Fruit fly (Drosophila melanogaster): ENCODE results near the gene CG44422.

Gene CG44422

dm6 chrX:11348829-11349228, 46.2 kb upstream of the CG44422 start, which contains the start of gene CG1738:
TSS of gene CG1738 (plus strand) at chrX:11349049.
- peak; percentile 0 for TF ChIP-seq ind (GFP tag; optimal IDR thresholded peaks at IDR 0.05)
- TF ChIP-seq Atf6 (GFP tag; IDR thresholded peaks at IDR 0.05): 0 out of 2 replicates have a peak, but pooled peaks have one; percentile 18
- TF ChIP-seq Pdp1 (GFP tag; optimal IDR thresholded peaks at IDR 0.05): peak in 1 of 2 experiments; percentile 90
- no peak for TF ChIP-seq Jarid2 (GFP tag; optimal IDR thresholded peaks at IDR 0.05)
- peak; percentile 41 for TF ChIP-seq Xbp1 (GFP tag; optimal IDR thresholded peaks at IDR 0.05)
- TF ChIP-seq CG8388 (GFP tag; optimal IDR thresholded peaks at IDR 0.05): peak; percentile 7
- no peak for TF ChIP-seq CG18011 (GFP tag; optimal IDR thresholded peaks at IDR 0.05)
- no peak for TF ChIP-seq lab (GFP tag; optimal IDR thresholded peaks at IDR 0.05)
- TF ChIP-seq NFAT (GFP tag; IDR thresholded peaks at IDR 0.05): peak; percentile 31; the same call in 1 of the 2 replicates
- 0 out of 3 replicates have a peak, but pooled peaks have one; percentile 44 for TF ChIP-seq CG34422 (GFP tag; IDR thresholded peaks at IDR 0.05)
- peak; percentile 8 for TF ChIP-seq BEAF-32 (GFP tag; optimal IDR thresholded peaks at IDR 0.05)
- peak; percentile 3 for TF ChIP-seq Abd-B (GFP tag; optimal IDR thresholded peaks at IDR 0.05)
- peak; percentile 38 for TF ChIP-seq CG2712 (tag; optimal IDR thresholded peaks at IDR 0.05)
- TF ChIP-seq CG2120 (GFP tag; optimal IDR thresholded peaks at IDR 0.05): peak; percentile 36
- TF ChIP-seq grau (tag; optimal IDR thresholded peaks at IDR 0.05): peak; percentile 31
- TF ChIP-seq CG12659 (GFP tag; optimal IDR thresholded peaks at IDR 0.05): peak; percentile 23
- no peak for TF ChIP-seq pita (GFP tag; optimal IDR thresholded peaks at IDR 0.05)
- TF ChIP-seq CG16779 (GFP tag; IDR thresholded peaks at IDR 0.05): no peak
- TF ChIP-seq CG11504 (tag; optimal IDR thresholded peaks at IDR 0.05): peak; percentile 26
- TF ChIP-seq CG17802 (tag; optimal IDR thresholded peaks at IDR 0.05): no peak
- no peak for TF ChIP-seq CG18619 (GFP tag; optimal IDR thresholded peaks at IDR 0.05)
- TF ChIP-seq Rfx (GFP tag; IDR thresholded peaks at IDR 0.05): peak; percentile 56
- peak in 1 of 2 experiments; percentile 1 for TF ChIP-seq Hr51 (GFP tag; optimal IDR thresholded peaks at IDR 0.05)
- TF ChIP-seq vvl (GFP tag; IDR thresholded peaks at IDR 0.05): 0 out of 2 replicates have a peak, but pooled peaks have one; percentile 8
- peak; percentile 31 for TF ChIP-seq MESR4 (GFP tag; optimal IDR thresholded peaks at IDR 0.05)
- peak; percentile 14 for TF ChIP-seq CG4617 (GFP tag; optimal IDR thresholded peaks at IDR 0.05; ENCODE audit: borderline replicate concordance)
- peak; percentile 71 for TF ChIP-seq gfzf (GFP tag; optimal IDR thresholded peaks at IDR 0.05)
- TF ChIP-seq fd3F (GFP tag; optimal IDR thresholded peaks at IDR 0.05): no peak
- TF ChIP-seq Adf1 (GFP tag; IDR thresholded peaks at IDR 0.05): no peak
- TF ChIP-seq bsh (GFP tag; optimal IDR thresholded peaks at IDR 0.05): peak in 1 of 2 experiments; percentile 4
- peak; percentile 5 for TF ChIP-seq CG8924 (tag; optimal IDR thresholded peaks at IDR 0.05)
- TF ChIP-seq CG3847 (GFP tag; IDR thresholded peaks at IDR 0.05): peak; percentile 65
- TF ChIP-seq dmrt99B (tag; optimal IDR thresholded peaks at IDR 0.05): peak; percentile 3
- peak; percentile 15 for TF ChIP-seq Meics (GFP tag; optimal IDR thresholded peaks at IDR 0.05)
- peak; percentile 1 for TF ChIP-seq CG12391 (tag; optimal IDR thresholded peaks at IDR 0.05)
- TF ChIP-seq Dp (GFP tag; optimal IDR thresholded peaks at IDR 0.05): peak; percentile 8
- TF ChIP-seq stwl (tag; optimal IDR thresholded peaks at IDR 0.05): peak; percentile 13
- TF ChIP-seq mirr (GFP tag; optimal IDR thresholded peaks at IDR 0.05): no peak
- TF ChIP-seq Dbx (GFP tag; IDR thresholded peaks at IDR 0.05): 0 out of 3 replicates have a peak, but pooled peaks have one; percentile 32
- peak; percentile 10 for TF ChIP-seq CG13424 (tag; optimal IDR thresholded peaks at IDR 0.05)
- no peak for TF ChIP-seq inv (GFP tag; IDR thresholded peaks at IDR 0.05; ENCODE audit: partially characterized antibody)
- TF ChIP-seq MBD-R2 (GFP tag; IDR thresholded peaks at IDR 0.05): peak; percentile 60
- no peak for TF ChIP-seq cato (GFP tag; optimal IDR thresholded peaks at IDR 0.05; ENCODE audit: borderline replicate concordance)
- peak; percentile 55 for TF ChIP-seq slbo (GFP tag; IDR thresholded peaks at IDR 0.05)
- TF ChIP-seq E2f2 (GFP tag; IDR thresholded peaks at IDR 0.05): peak; percentile 25; the same call in 1 of the 2 replicates
- TF ChIP-seq CG11085 (GFP tag; IDR thresholded peaks at IDR 0.05): no peak
- peak; percentile 29 for TF ChIP-seq CG7839 (tag; optimal IDR thresholded peaks at IDR 0.05)
- TF ChIP-seq CG18262 (tag; optimal IDR thresholded peaks at IDR 0.05): peak; percentile 11
